Worm (Caenorhabditis elegans): ENCODE data around the gene vab-15.

DNA sequence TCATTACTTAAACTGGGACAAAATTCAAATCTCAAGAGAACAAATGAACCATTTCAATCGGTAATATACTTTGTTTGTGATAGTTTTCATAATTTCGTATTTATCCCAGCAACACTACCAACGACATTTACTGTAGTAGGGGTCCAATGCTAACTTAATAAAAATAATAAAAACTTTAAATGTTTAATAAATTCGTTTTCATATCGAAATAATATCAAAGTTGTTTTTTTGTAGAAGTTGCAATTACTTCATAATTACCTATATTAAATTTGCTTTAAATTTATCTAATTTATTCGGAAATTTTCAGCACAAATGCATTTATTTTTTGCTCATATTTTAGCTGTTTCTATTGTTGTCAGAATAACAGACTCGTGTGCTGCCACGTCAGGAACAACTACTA lies 19.3 kb downstream of the vab-15 start, which contains the start of gene R07B1.6:
- TF ChIP-seq him-1 (tag; optimal IDR thresholded peaks at IDR 0.05) (no peak), W03F9.2 (tag; optimal IDR thresholded peaks at IDR 0.05) (no peak), dao-5 (tag; optimal IDR thresholded peaks at IDR 0.05) (no peak)

All from whole organism, L4/young adult.